Fruit fly (Drosophila melanogaster): ENCODE measurements around the gene Mesh1.
A peak's percentile ranks its signal among the peaks of the same experiment; 100 is the strongest.

Mesh1 gene

dm6 chr3R:29207996-29208395 lies 5.7 kb upstream of the Mesh1 start (continued):
- TF ChIP-seq ham (GFP tag; IDR thresholded peaks at IDR 0.05) (no peak), luna (GFP tag; optimal IDR thresholded peaks at IDR 0.05) (no peak), fd64A (GFP tag; optimal IDR thresholded peaks at IDR 0.05) (peak; percentile 30), CG7357 (GFP tag; IDR thresholded peaks at IDR 0.05) (0 out of 3 replicates have a peak, but pooled peaks have one; percentile 38), pho (GFP tag; optimal IDR thresholded peaks at IDR 0.05) (no peak), dm (GFP tag; optimal IDR thresholded peaks at IDR 0.05) (peak; percentile 15), CG5953 (GFP tag; IDR thresholded peaks at IDR 0.05) (no peak), lbe (GFP tag; optimal IDR thresholded peaks at IDR 0.05) (no peak), Dbx (GFP tag; IDR thresholded peaks at IDR 0.05) (no peak), croc (GFP tag; conservative IDR thresholded peaks at IDR 0.05) (peak; percentile 51; the same call in 2 of the 3 replicates), CG15011 (GFP tag; optimal IDR thresholded peaks at IDR 0.05) (peak; percentile 40), kay (GFP tag; optimal IDR thresholded peaks at IDR 0.05) (no peak), CG9797 (GFP tag; optimal IDR thresholded peaks at IDR 0.05) (no peak), eve (GFP tag; optimal IDR thresholded peaks at IDR 0.05) (peak in 1 of 2 experiments; percentile 86), ab (GFP tag; optimal IDR thresholded peaks at IDR 0.05) (no peak), crol (GFP tag; IDR thresholded peaks at IDR 0.05) (no peak), Aef1 (GFP tag; IDR thresholded peaks at IDR 0.05) (peak; percentile 35; the same call in 2 of the 3 replicates), HLH54F (GFP tag; optimal IDR thresholded peaks at IDR 0.05) (no peak), tio (GFP tag; optimal IDR thresholded peaks at IDR 0.05) (no peak), crp (GFP tag; optimal IDR thresholded peaks at IDR 0.05) (no peak), CG33213 (GFP tag; optimal IDR thresholded peaks at IDR 0.05) (no peak), shn (GFP tag; optimal IDR thresholded peaks at IDR 0.05) (no peak), exex (tag; optimal IDR thresholded peaks at IDR 0.05) (no peak), bowl (GFP tag; IDR thresholded peaks at IDR 0.05) (0 out of 2 replicates have a peak, but pooled peaks have one; percentile 28), CG12219 (GFP tag; optimal IDR thresholded peaks at IDR 0.05) (peak; percentile 76), pzg (GFP tag; optimal IDR thresholded peaks at IDR 0.05) (no peak), CG6765 (GFP tag; optimal IDR thresholded peaks at IDR 0.05) (no peak), Awh (GFP tag; IDR thresholded peaks at IDR 0.05) (peak; percentile 68), CG17612 (GFP tag; IDR thresholded peaks at IDR 0.05) (0 out of 2 replicates have a peak, but pooled peaks have one; percentile 10), seq (GFP tag; IDR thresholded peaks at IDR 0.05) (peak; percentile 60), Rx (GFP tag; IDR thresholded peaks at IDR 0.05) (peak; percentile 68), Doc2 (GFP tag; IDR thresholded peaks at IDR 0.05) (no peak), B-H1 (GFP tag; IDR thresholded peaks at IDR 0.05) (peak; percentile 59; the same call in 2 of the 3 replicates), Dfd (GFP tag; optimal IDR thresholded peaks at IDR 0.05) (no peak), CG33557 (GFP tag; optimal IDR thresholded peaks at IDR 0.05) (peak; percentile 14), Sox102F (GFP tag; optimal IDR thresholded peaks at IDR 0.05) (peak; percentile 89), CG10959 (GFP tag; IDR thresholded peaks at IDR 0.05) (no peak), ranshi (GFP tag; IDR thresholded peaks at IDR 0.05) (peak; percentile 43; the same call in 1 of the 2 replicates), CG6272 (GFP tag; IDR thresholded peaks at IDR 0.05) (no peak), CG32767 (GFP tag; IDR thresholded peaks at IDR 0.05) (0 out of 2 replicates have a peak, but pooled peaks have one; percentile 40), MTF-1 (GFP tag; optimal IDR thresholded peaks at IDR 0.05; ENCODE audit: borderline replicate concordance) (peak; percentile 52), CG7839 (tag; optimal IDR thresholded peaks at IDR 0.05) (peak; percentile 78), yki (optimal IDR thresholded peaks at IDR 0.05) (no peak), HLH4C (GFP tag; IDR thresholded peaks at IDR 0.05; ENCODE audit: partially characterized antibody) (no peak), CG1233 (GFP tag; optimal IDR thresholded peaks at IDR 0.05) (peak; percentile 54), Bdp1 (GFP tag; optimal IDR thresholded peaks at IDR 0.05) (peak; percentile 29), dimm (GFP tag; IDR thresholded peaks at IDR 0.05) (peak; percentile 34; the same call in 1 of the 2 replicates), NC2α (GFP tag; optimal IDR thresholded peaks at IDR 0.05) (no peak), zf30C (GFP tag; optimal IDR thresholded peaks at IDR 0.05) (no peak), Eip74EF (GFP tag; optimal IDR thresholded peaks at IDR 0.05) (peak in 1 of 2 experiments; percentile 71), BtbVII (GFP tag; optimal IDR thresholded peaks at IDR 0.05) (peak; percentile 61), usp (GFP tag; optimal IDR thresholded peaks at IDR 0.05) (no peak)
